Fruit fly (Drosophila melanogaster) whole organism: ENCODE measurements around the gene Srlp.

Source experiments
- CG8478 ChIP-seq: fragments of >200 bp; optimal IDR thresholded peaks from 2 replicates; lab custom pipeline; 2018; ENCODE audit warnings: inconsistent platforms
- Dll ChIP-seq: fragments of >200 bp; optimal IDR thresholded peaks from 2 replicates; lab custom pipeline; 2017
- EcR ChIP-seq, 2 experiments: fragments of >200 bp; optimal IDR thresholded peaks; 2 replicates each; lab custom pipeline; 2017; ENCODE audit warnings: missing biosample characterization in 2 of 2, missing genetic modification characterization in 2 of 2, missing genetic modification reagents in 2 of 2
- pan ChIP-seq: fragments of >200 bp; optimal IDR thresholded peaks from 2 replicates; lab custom pipeline; 2017
- psq ChIP-seq: fragments of >200 bp; optimal IDR thresholded peaks from 2 replicates; lab custom pipeline; 2017
- usp ChIP-seq: fragments of >200 bp; optimal IDR thresholded peaks from 2 replicates; lab custom pipeline; 2017; ENCODE audit warnings: missing biosample characterization, missing genetic modification characterization, mixed read lengths

The Srlp gene

dm6 chr3R:12433764-12434163 lies at the start of gene Srlp, which contains the start of gene Aos1:
TSS of gene Srlp (plus strand) at chr3R:12434098.
TSS of gene Aos1 (minus strand) at chr3R:12433822.
- TF ChIP-seq EcR (GFP tag; optimal IDR thresholded peaks at IDR 0.05; lab: Kevin White, UChicago) = no peak
- TF ChIP-seq CG8478 = no peak
- no peak for TF ChIP-seq psq (lab: Kevin White, UChicago)
- TF ChIP-seq Dll (lab: Kevin White, UChicago) = no peak
- no peak for TF ChIP-seq usp (GFP tag; lab: Kevin White, UChicago)
- TF ChIP-seq pan (lab: Kevin White, UChicago) = no peak

- TF ChIP-seq EcR (GFP tag; optimal IDR thresholded peaks at IDR 0.05; lab: Kevin White, UChicago) (no peak), usp (GFP tag; lab: Kevin White, UChicago) (no peak), psq (lab: Kevin White, UChicago) (no peak), pan (lab: Kevin White, UChicago) (no peak), CG8478 (no peak), Dll (lab: Kevin White, UChicago) (no peak)
These were observed 49.6 kb upstream of the Srlp start for dm6 chr3R:12384274-12384673.

dm6 chr3R:12385949-12386348 lies 47.9 kb upstream of the Srlp start, which contains the start of gene Sol1:
TSS of gene Sol1 (plus strand) at chr3R:12386249.
- TF ChIP-seq CG8478 (no peak), psq (lab: Kevin White, UChicago) (no peak), EcR (GFP tag; optimal IDR thresholded peaks at IDR 0.05; lab: Kevin White, UChicago) (no peak), Dll (lab: Kevin White, UChicago) (no peak), usp (GFP tag; lab: Kevin White, UChicago) (no peak), pan (lab: Kevin White, UChicago) (no peak)

DNA sequence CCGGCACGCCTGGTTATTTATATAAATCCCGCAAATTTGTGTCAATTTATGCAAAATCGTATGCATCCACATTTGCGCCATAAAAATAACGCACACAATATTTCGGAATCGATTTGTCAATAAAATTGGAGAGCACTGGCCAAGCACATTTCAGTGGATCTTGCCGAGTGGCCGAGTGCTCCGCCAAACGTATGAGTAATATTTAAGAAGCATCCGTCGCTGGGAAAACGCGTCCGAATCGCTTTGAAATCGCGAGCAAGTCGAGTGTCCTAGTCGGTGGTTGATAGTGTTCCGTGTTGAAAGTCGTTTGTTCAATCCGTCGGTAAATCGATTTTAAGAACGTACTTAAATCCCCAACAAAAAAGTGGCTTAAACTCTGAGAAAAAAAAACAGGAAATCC lies 46.9 kb upstream of the Srlp start, which contains the start of gene CG33098:
Gene CG33098, plus strand, starts transcription at position 224 of the 400 bp plus-strand sequence.
- no peak for TF ChIP-seq Dll (lab: Kevin White, UChicago)
- TF ChIP-seq pan (lab: Kevin White, UChicago) = no peak
- no peak for TF ChIP-seq psq (lab: Kevin White, UChicago)
- no peak for TF ChIP-seq usp (GFP tag; lab: Kevin White, UChicago)
- no peak for TF ChIP-seq CG8478
- TF ChIP-seq EcR (GFP tag; optimal IDR thresholded peaks at IDR 0.05; lab: Kevin White, UChicago) = no peak

DNA sequence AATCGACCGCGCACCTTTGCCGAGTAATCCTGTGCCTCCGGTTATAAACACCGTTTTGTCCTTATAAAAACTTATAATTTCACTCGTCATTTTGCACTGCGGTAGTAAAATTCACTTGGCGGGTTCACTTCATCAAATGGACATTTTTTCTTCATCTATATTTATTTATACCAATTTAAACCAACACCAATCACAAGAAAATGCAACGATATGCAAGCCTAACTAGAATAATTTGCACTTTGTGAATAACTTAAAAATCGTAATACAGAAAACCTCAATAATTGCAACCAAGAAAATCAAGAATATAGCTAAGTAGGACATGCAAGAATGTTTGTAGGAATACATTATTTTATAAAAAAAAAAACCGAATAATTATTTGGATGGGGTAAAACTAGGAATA lies 38.0 kb upstream of the Srlp start, which contains the start of the genes CG10096 and CG10097:
Gene CG10096, minus strand, starts transcription at position 101 of the 400 bp plus-strand sequence.
Gene CG10097, minus strand, starts transcription at position 101 of the 400 bp plus-strand sequence.
- no peak for TF ChIP-seq Dll (lab: Kevin White, UChicago)
- no peak for TF ChIP-seq pan (lab: Kevin White, UChicago)
- TF ChIP-seq EcR (GFP tag; optimal IDR thresholded peaks at IDR 0.05; lab: Kevin White, UChicago) = no peak
- TF ChIP-seq usp (GFP tag; lab: Kevin White, UChicago) = no peak
- no peak for TF ChIP-seq psq (lab: Kevin White, UChicago)
- no peak for TF ChIP-seq CG8478

dm6 chr3R:12398054-12398453 lies 35.8 kb upstream of the Srlp start:
- TF ChIP-seq EcR (GFP tag; optimal IDR thresholded peaks at IDR 0.05; lab: Kevin White, UChicago) (no peak), psq (lab: Kevin White, UChicago) (no peak), CG8478 (no peak), Dll (lab: Kevin White, UChicago) (no peak), usp (GFP tag; lab: Kevin White, UChicago) (no peak), pan (lab: Kevin White, UChicago) (no peak)

dm6 chr3R:12398620-12399247 lies 35.2 kb upstream of the Srlp start, which contains the start of gene Cyp9f3:
TSS of gene Cyp9f3 (minus strand) at chr3R:12398929.
- TF ChIP-seq CG8478 (no peak), usp (GFP tag; lab: Kevin White, UChicago) (no peak), Dll (lab: Kevin White, UChicago) (no peak), EcR (GFP tag; optimal IDR thresholded peaks at IDR 0.05; lab: Kevin White, UChicago) (no peak), psq (lab: Kevin White, UChicago) (no peak), pan (lab: Kevin White, UChicago) (no peak)

DNA sequence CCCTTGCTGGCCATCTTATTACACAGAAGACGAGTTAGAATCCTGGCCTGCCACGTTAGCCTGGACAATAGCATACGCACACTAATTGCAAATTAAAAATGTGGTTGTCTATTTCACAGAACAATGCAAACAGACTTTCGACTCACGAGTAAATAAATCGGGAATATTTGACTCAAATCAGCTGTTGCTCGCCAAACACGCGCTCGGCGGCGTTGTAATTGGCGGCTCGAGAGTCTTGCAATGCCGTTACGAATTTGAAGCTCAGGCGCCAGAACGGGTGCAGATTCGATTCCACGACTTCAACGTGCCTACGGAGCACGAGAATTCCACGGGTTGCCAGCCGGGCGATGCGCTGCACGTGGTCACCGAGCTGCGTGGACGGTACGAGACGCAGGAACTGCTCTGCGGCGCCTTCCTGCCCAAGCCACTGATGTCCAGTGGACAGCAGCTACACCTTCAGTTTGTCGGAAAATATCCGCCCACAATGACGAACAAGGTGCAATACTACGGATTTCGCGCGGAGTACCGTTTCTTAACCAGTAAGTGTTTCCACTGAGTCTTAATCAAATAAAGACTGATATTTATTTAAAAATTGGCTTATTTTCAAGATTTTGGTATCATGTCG lies 32.1 kb upstream of the Srlp start, which contains the start of gene DNAlig3:
Gene DNAlig3, minus strand, starts transcription at position 168 of the 625 bp plus-strand sequence.
- no peak for TF ChIP-seq Dll (lab: Kevin White, UChicago)
- TF ChIP-seq EcR (GFP tag; optimal IDR thresholded peaks at IDR 0.05; lab: Kevin White, UChicago) = no peak
- no peak for TF ChIP-seq CG8478
- no peak for TF ChIP-seq pan (lab: Kevin White, UChicago)

dm6 chr3R:12402935-12403334 lies 31.0 kb upstream of the Srlp start:
- no peak for TF ChIP-seq pan (lab: Kevin White, UChicago)
- no peak for TF ChIP-seq Dll (lab: Kevin White, UChicago)
- TF ChIP-seq CG8478 = no peak
- TF ChIP-seq psq (lab: Kevin White, UChicago) = no peak
- TF ChIP-seq EcR (GFP tag; optimal IDR thresholded peaks at IDR 0.05; lab: Kevin White, UChicago) = no peak
- TF ChIP-seq usp (GFP tag; lab: Kevin White, UChicago) = no peak

dm6 chr3R:12405134-12405533 lies 28.8 kb upstream of the Srlp start:
- TF ChIP-seq pan (lab: Kevin White, UChicago) (no peak), CG8478 (no peak), Dll (lab: Kevin White, UChicago) (no peak), psq (lab: Kevin White, UChicago) (no peak), EcR (GFP tag; optimal IDR thresholded peaks at IDR 0.05; lab: Kevin White, UChicago) (no peak), usp (GFP tag; lab: Kevin White, UChicago) (no peak)

dm6 chr3R:12405928-12406234 lies 28.0 kb upstream of the Srlp start, which contains the start of gene Cyp9f2:
TSS of gene Cyp9f2 (minus strand) at chr3R:12406028.
- TF ChIP-seq CG8478 (no peak), usp (GFP tag; lab: Kevin White, UChicago) (no peak), pan (lab: Kevin White, UChicago) (no peak), EcR (GFP tag; optimal IDR thresholded peaks at IDR 0.05; lab: Kevin White, UChicago) (no peak), Dll (lab: Kevin White, UChicago) (no peak), psq (lab: Kevin White, UChicago) (no peak)
